Worm (Caenorhabditis elegans): ENCODE results near the gene C17C3.3.
A peak's percentile ranks its signal among the peaks of the same experiment; 100 is the strongest.

Gene C17C3.3

DNA sequence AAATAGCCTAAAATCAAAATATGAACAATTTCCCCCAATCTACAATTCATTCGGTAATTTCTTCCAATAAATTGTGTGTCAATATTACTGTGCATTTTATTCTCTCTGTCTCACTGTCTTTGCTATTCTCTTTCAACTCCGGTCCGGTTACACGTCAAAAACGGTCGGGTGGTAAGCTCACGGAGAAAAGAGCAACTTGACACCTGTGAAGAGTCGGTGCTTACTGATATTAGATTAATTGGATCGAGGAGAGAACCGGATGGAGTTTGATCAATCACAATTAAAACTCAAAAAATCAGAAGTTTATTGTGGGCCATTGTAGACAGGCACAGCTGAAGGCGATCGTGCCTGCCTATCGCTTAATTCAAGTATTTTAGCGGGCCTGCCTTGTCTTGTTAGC, 13.4 kb downstream of the C17C3.3 start:
- TF ChIP-seq hpl-2 (GFP tag; optimal IDR thresholded peaks at IDR 0.05): no peak
- TF ChIP-seq sox-4 (tag; optimal IDR thresholded peaks at IDR 0.05): no peak
- peak; percentile 11 for TF ChIP-seq elt-2 (tag; optimal IDR thresholded peaks at IDR 0.05)
- TF ChIP-seq tlp-1 (tag; optimal IDR thresholded peaks at IDR 0.05): no peak
- no peak for TF ChIP-seq lin-39 (tag; optimal IDR thresholded peaks at IDR 0.05)
- peak; percentile 16 for TF ChIP-seq nhr-71 (tag; optimal IDR thresholded peaks at IDR 0.05)
- no peak for TF ChIP-seq sup-37 (GFP tag; optimal IDR thresholded peaks at IDR 0.05)
- peak; percentile 3 for TF ChIP-seq nhr-20 (tag; optimal IDR thresholded peaks at IDR 0.05)
- no peak for TF ChIP-seq fkh-8 (tag; optimal IDR thresholded peaks at IDR 0.05)
- TF ChIP-seq jun-1 (tag; optimal IDR thresholded peaks at IDR 0.05): no peak
- TF ChIP-seq unc-86 (tag; optimal IDR thresholded peaks at IDR 0.05): no peak
- no peak for TF ChIP-seq Y116A8C.19 (tag; optimal IDR thresholded peaks at IDR 0.05; ENCODE audit: borderline replicate concordance)
- TF ChIP-seq vab-15 (tag; optimal IDR thresholded peaks at IDR 0.05): no peak
- no peak for TF ChIP-seq hlh-4 (tag; optimal IDR thresholded peaks at IDR 0.05)
- TF ChIP-seq fkh-4 (tag; optimal IDR thresholded peaks at IDR 0.05; ENCODE audit: borderline replicate concordance): no peak
- TF ChIP-seq fkh-10 (GFP tag; optimal IDR thresholded peaks at IDR 0.05): no peak
- TF ChIP-seq mep-1 (tag; optimal IDR thresholded peaks at IDR 0.05): no peak

DNA sequence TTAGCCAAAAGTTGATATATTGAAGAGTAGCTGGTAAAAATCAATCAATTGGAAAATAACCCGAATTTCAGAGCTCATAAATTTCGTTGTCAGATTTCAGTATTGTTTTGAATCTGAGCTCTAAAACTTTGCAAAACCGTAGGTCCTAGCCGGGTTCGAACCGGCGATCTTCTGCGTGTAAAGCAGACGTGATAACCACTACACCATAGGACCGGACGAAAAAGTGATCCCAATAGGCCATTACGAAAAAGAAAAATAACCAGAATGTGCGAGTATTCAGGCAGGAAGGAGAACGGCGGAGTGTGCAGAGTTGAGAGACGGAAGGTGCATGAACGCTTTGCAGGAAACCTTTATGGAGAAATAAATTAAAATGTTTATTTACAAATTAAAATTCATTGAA, 15.5 kb downstream of the C17C3.3 start:
- TF ChIP-seq ceh-90 (tag; optimal IDR thresholded peaks at IDR 0.05) (no peak), unc-130 (tag; optimal IDR thresholded peaks at IDR 0.05) (no peak), nhr-77 (tag; optimal IDR thresholded peaks at IDR 0.05) (no peak), hlh-17 (GFP tag; optimal IDR thresholded peaks at IDR 0.05; ENCODE audit: borderline replicate concordance) (no peak), swsn-7 (tag; optimal IDR thresholded peaks at IDR 0.05) (peak; percentile 34), blmp-1 (tag; optimal IDR thresholded peaks at IDR 0.05) (peak; percentile 20), pax-3 (tag; optimal IDR thresholded peaks at IDR 0.05) (no peak), unc-30 (tag; optimal IDR thresholded peaks at IDR 0.05) (no peak), nhr-28 (tag; optimal IDR thresholded peaks at IDR 0.05) (no peak), ceh-82 (tag; optimal IDR thresholded peaks at IDR 0.05) (peak in 1 of 3 experiments; percentile 6), egl-13 (tag; optimal IDR thresholded peaks at IDR 0.05) (peak; percentile 0), mdl-1 (tag; optimal IDR thresholded peaks at IDR 0.05) (peak in 1 of 2 experiments; percentile 30), unc-86 (tag; optimal IDR thresholded peaks at IDR 0.05) (no peak), fos-1 (tag; optimal IDR thresholded peaks at IDR 0.05) (no peak), isw-1 (GFP tag; IDR thresholded peaks at IDR 0.05) (no peak), C16A3.4 (tag; optimal IDR thresholded peaks at IDR 0.05) (peak; percentile 54), ztf-11 (tag; optimal IDR thresholded peaks at IDR 0.05) (no peak), grh-1 (GFP tag; IDR thresholded peaks at IDR 0.05) (no peak), fkh-8 (tag; optimal IDR thresholded peaks at IDR 0.05) (peak; percentile 66), jun-1 (tag; optimal IDR thresholded peaks at IDR 0.05) (no peak), irx-1 (tag; optimal IDR thresholded peaks at IDR 0.05) (no peak), nhr-76 (tag; optimal IDR thresholded peaks at IDR 0.05) (no peak), ztf-4 (tag; optimal IDR thresholded peaks at IDR 0.05) (no peak), nhr-11 (tag; optimal IDR thresholded peaks at IDR 0.05) (no peak), Y116A8C.19 (tag; optimal IDR thresholded peaks at IDR 0.05; ENCODE audit: borderline replicate concordance) (no peak), ama-1 (optimal IDR thresholded peaks at IDR 0.05) (no peak), sox-4 (tag; optimal IDR thresholded peaks at IDR 0.05) (no peak), nhr-71 (tag; optimal IDR thresholded peaks at IDR 0.05) (peak; percentile 52), tbx-2 (tag; optimal IDR thresholded peaks at IDR 0.05) (no peak), hlh-4 (tag; optimal IDR thresholded peaks at IDR 0.05) (no peak), mef-2 (tag; optimal IDR thresholded peaks at IDR 0.05) (no peak), elt-2 (tag; optimal IDR thresholded peaks at IDR 0.05) (peak; percentile 37), vab-15 (tag; optimal IDR thresholded peaks at IDR 0.05) (no peak), ets-5 (GFP tag; IDR thresholded peaks at IDR 0.05) (no peak), fkh-10 (GFP tag; optimal IDR thresholded peaks at IDR 0.05) (no peak), pag-3 (tag; optimal IDR thresholded peaks at IDR 0.05; ENCODE audit: borderline replicate concordance, insufficient read depth) (no peak), hpl-2 (GFP tag; optimal IDR thresholded peaks at IDR 0.05) (no peak), skn-1 (tag; optimal IDR thresholded peaks at IDR 0.05) (peak; percentile 40), elt-3 (tag; optimal IDR thresholded peaks at IDR 0.05) (no peak), efl-1 (optimal IDR thresholded peaks at IDR 0.05) (peak; percentile 28 to 51), efl-1 (GFP tag; optimal IDR thresholded peaks at IDR 0.05 in 1 of 2) (peak; percentile 13 to 76), egl-27 (tag; optimal IDR thresholded peaks at IDR 0.05) (no peak), fkh-4 (tag; optimal IDR thresholded peaks at IDR 0.05; ENCODE audit: borderline replicate concordance) (no peak), nhr-85 (tag) (no peak), ceh-88 (GFP tag; IDR thresholded peaks at IDR 0.05) (no peak), sup-37 (GFP tag; optimal IDR thresholded peaks at IDR 0.05) (no peak)
